Worm (Caenorhabditis elegans) whole organism, L4 larva: ENCODE measurements around the gene F41G3.21.

Source experiments
- F44E2.7 ChIP-seq: fragments of 200-800 bp; sonication (Bioruptor generic); IDR thresholded peaks from 2 replicates; pipeline ENCODE4 v2.1.2; 2022; ENCODE audit warnings: missing genetic modification characterization, missing compliant biosample characterization
- aha-1 ChIP-seq: fragments of 150-350 bp; peaks from one replicate; lab custom pipeline; 2014; ENCODE audit warnings: missing biosample characterization, missing genetic modification characterization
- ama-1 ChIP-seq: fragments of 150-350 bp; optimal IDR thresholded peaks from 2 replicates; lab custom pipeline; 2014; ENCODE audit warnings: inconsistent platforms, mixed read lengths
- ceh-20 ChIP-seq: fragments of 200-800 bp; sonication (Bioruptor generic); IDR thresholded peaks from 2 replicates; pipeline ENCODE4 v1.3.6; 2022; ENCODE audit warnings: missing genetic modification reagents, missing genetic modification characterization, missing compliant biosample characterization
- ceh-82 ChIP-seq: sonication (generic microtip); optimal IDR thresholded peaks from 2 replicates; lab custom pipeline; 2017; ENCODE audit warnings: missing biosample characterization, missing genetic modification characterization
- egl-27 ChIP-seq: sonication (generic microtip); optimal IDR thresholded peaks from 3 replicates; lab custom pipeline; 2017; ENCODE audit warnings: missing biosample characterization, missing genetic modification reagents, missing genetic modification characterization
- hlh-30 ChIP-seq: sonication (generic microtip); optimal IDR thresholded peaks from 2 replicates; lab custom pipeline; 2017; ENCODE audit warnings: antibody characterized with exemption, mild to moderate bottlenecking, missing genetic modification characterization, missing compliant biosample characterization; ENCODE audit not compliant: insufficient read depth
- lin-1 ChIP-seq: fragments of 200-800 bp; sonication (Bioruptor generic); IDR thresholded peaks from 2 replicates; pipeline ENCODE4 v1.3.6; 2022; ENCODE audit warnings: missing genetic modification reagents, missing genetic modification characterization, missing compliant biosample characterization
- lsy-2 ChIP-seq, 2 experiments: fragments of 150-350 bp in 1 of 2; sonication (generic microtip) in 1 of 2; optimal IDR thresholded peaks; 2 replicates each; lab custom pipeline; 2014 to 2017; ENCODE audit warnings: missing biosample characterization in 2 of 2, missing genetic modification characterization in 2 of 2
- nhr-28 ChIP-seq: fragments of 150-350 bp; optimal IDR thresholded peaks from 2 replicates; lab custom pipeline; 2014; ENCODE audit warnings: missing biosample characterization, missing genetic modification characterization
- nhr-77 ChIP-seq: fragments of 150-350 bp; optimal IDR thresholded peaks from 2 replicates; lab custom pipeline; 2014; ENCODE audit warnings: missing biosample characterization, missing genetic modification characterization
- unc-39 ChIP-seq: sonication (generic microtip); optimal IDR thresholded peaks from 2 replicates; lab custom pipeline; 2017; ENCODE audit warnings: missing biosample characterization, missing genetic modification characterization
- zfp-2 ChIP-seq: sonication (generic microtip); optimal IDR thresholded peaks from 2 replicates; lab custom pipeline; 2016; ENCODE audit warnings: mild to moderate bottlenecking, missing genetic modification characterization, missing compliant biosample characterization
- zfp-3 ChIP-seq: fragments of 200-800 bp; sonication (Bioruptor generic); conservative IDR thresholded peaks from 2 replicates; pipeline ENCODE4 v1.3.6; 2022; ENCODE audit warnings: missing genetic modification reagents, missing genetic modification characterization, missing compliant biosample characterization

DNA sequence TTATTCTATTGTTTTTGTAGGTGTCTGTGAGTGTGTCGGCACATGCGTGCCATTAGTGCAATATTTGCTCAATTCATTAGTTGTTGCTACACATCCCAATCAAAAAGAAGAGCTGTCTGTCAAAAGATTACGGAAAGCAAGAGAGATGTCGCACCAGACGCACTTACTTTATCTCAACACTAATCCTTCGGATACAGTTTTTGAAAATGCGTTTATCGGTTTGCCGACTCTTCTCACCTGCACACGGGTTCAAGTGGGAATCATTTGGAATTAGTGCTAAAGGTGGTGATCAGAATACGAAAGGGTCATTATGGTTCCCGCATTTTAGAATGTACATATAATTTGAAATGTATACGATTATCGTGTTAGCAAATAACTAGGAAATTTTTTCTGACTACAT lies 48.5 kb upstream of the F41G3.21 start:
- TF ChIP-seq egl-27 (tag; lab: Kevin White, UChicago) (no peak), lsy-2 (tag; optimal IDR thresholded peaks at IDR 0.05; lab: Kevin White, UChicago) (no peak), unc-39 (tag; lab: Kevin White, UChicago) (no peak), ceh-82 (tag; lab: Kevin White, UChicago) (no peak), F44E2.7 (no peak), zfp-3 (GFP tag; lab: Robert Waterston, UW) (no peak), ama-1 (no peak), nhr-77 (tag; lab: Kevin White, UChicago) (no peak), lin-1 (no peak), hlh-30 (tag; lab: Kevin White, UChicago) (no peak), aha-1 (tag; lab: Kevin White, UChicago) (no peak), zfp-2 (tag; lab: Kevin White, UChicago) (no peak), ceh-20 (GFP tag; lab: Robert Waterston, UW) (no peak), nhr-28 (tag; lab: Kevin White, UChicago) (no peak)
